Worm (Caenorhabditis elegans) whole organism, late embryonic: Measurements from ENCODE around the gene F09E5.14.

Experiments
- C08G9.2 ChIP-seq: sonication (generic microtip); optimal IDR thresholded peaks from 2 replicates; lab custom pipeline; 2016; ENCODE audit warnings: mild to moderate bottlenecking, missing genetic modification characterization, moderate library complexity, missing compliant biosample characterization
- C38D4.7 ChIP-seq: fragments of 200-800 bp; sonication (Bioruptor generic); optimal IDR thresholded peaks from 2 replicates; lab custom pipeline; 2018; ENCODE audit warnings: mild to moderate bottlenecking, missing genetic modification characterization, moderate library complexity, missing compliant biosample characterization
- F13H6.1 ChIP-seq: sonication (generic microtip); optimal IDR thresholded peaks from 2 replicates; lab custom pipeline; 2016; ENCODE audit warnings: missing genetic modification characterization, missing compliant biosample characterization
- K02D7.2 ChIP-seq: sonication (generic microtip); optimal IDR thresholded peaks from 2 replicates; lab custom pipeline; 2017; ENCODE audit warnings: mild to moderate bottlenecking, missing genetic modification characterization, missing compliant biosample characterization
- T23F11.4 ChIP-seq: fragments of 200-800 bp; sonication (Bioruptor generic); optimal IDR thresholded peaks from 2 replicates; lab custom pipeline; 2018; ENCODE audit warnings: mild to moderate bottlenecking, missing genetic modification characterization, missing compliant biosample characterization
- Y22D7AL.16 ChIP-seq: sonication (generic microtip); optimal IDR thresholded peaks from 2 replicates; lab custom pipeline; 2016; ENCODE audit warnings: missing genetic modification characterization, missing compliant biosample characterization
- ceh-14 ChIP-seq: sonication (generic microtip); optimal IDR thresholded peaks from 2 replicates; lab custom pipeline; 2016; ENCODE audit warnings: missing genotype, missing genetic modification characterization, missing compliant biosample characterization
- ceh-18 ChIP-seq: sonication (generic microtip); optimal IDR thresholded peaks from 2 replicates; lab custom pipeline; 2016; ENCODE audit warnings: missing genetic modification characterization, missing compliant biosample characterization
- ceh-19 ChIP-seq: fragments of 200-800 bp; sonication (Bioruptor generic); optimal IDR thresholded peaks from 2 replicates; lab custom pipeline; 2018; ENCODE audit warnings: mild to moderate bottlenecking, missing genetic modification characterization, missing compliant biosample characterization
- ceh-2 ChIP-seq: sonication (generic microtip); optimal IDR thresholded peaks from 2 replicates; lab custom pipeline; 2016; ENCODE audit warnings: missing genotype, missing genetic modification characterization, missing compliant biosample characterization
- ceh-45 ChIP-seq: fragments of 200-800 bp; sonication (Bioruptor generic); IDR thresholded peaks from 2 replicates; pipeline ENCODE4 v1.3.6; 2022; ENCODE audit warnings: missing genetic modification reagents, missing genetic modification characterization, missing compliant biosample characterization
- ceh-6 ChIP-seq: fragments of 200-800 bp; sonication (Bioruptor generic); optimal IDR thresholded peaks from 2 replicates; lab custom pipeline; 2018; ENCODE audit warnings: mild to moderate bottlenecking, missing genetic modification characterization, missing compliant biosample characterization
- che-1 ChIP-seq: sonication (generic microtip); optimal IDR thresholded peaks from 2 replicates; lab custom pipeline; 2016; ENCODE audit warnings: mild to moderate bottlenecking, missing genetic modification characterization, missing compliant biosample characterization
- elt-2 ChIP-seq: sonication (generic microtip); optimal IDR thresholded peaks from 2 replicates; lab custom pipeline; 2016; ENCODE audit warnings: missing genetic modification reagents, missing genetic modification characterization, missing compliant biosample characterization
- elt-4 ChIP-seq: sonication (generic microtip); optimal IDR thresholded peaks from 2 replicates; lab custom pipeline; 2016; ENCODE audit warnings: missing genetic modification characterization, missing compliant biosample characterization
- eyg-1 ChIP-seq: sonication (generic microtip); optimal IDR thresholded peaks from 2 replicates; lab custom pipeline; 2016; ENCODE audit warnings: missing genotype, missing genetic modification characterization, missing compliant biosample characterization
- hlh-13 ChIP-seq: fragments of 200-800 bp; sonication (Bioruptor generic); optimal IDR thresholded peaks from 2 replicates; lab custom pipeline; 2018; ENCODE audit warnings: mild to moderate bottlenecking, missing genetic modification characterization, missing compliant biosample characterization
- hlh-15 ChIP-seq: sonication (generic microtip); optimal IDR thresholded peaks from 2 replicates; lab custom pipeline; 2016; ENCODE audit warnings: missing genetic modification characterization, missing compliant biosample characterization
- hlh-6 ChIP-seq: sonication (generic microtip); optimal IDR thresholded peaks from 2 replicates; lab custom pipeline; 2016; ENCODE audit warnings: missing genotype, missing genetic modification characterization, missing compliant biosample characterization
- lin-11 ChIP-seq: fragments of 200-800 bp; sonication (Bioruptor generic); optimal IDR thresholded peaks from 2 replicates; lab custom pipeline; 2018; ENCODE audit warnings: mild to moderate bottlenecking, missing genetic modification characterization, missing compliant biosample characterization
- madf-2 ChIP-seq: sonication (generic microtip); optimal IDR thresholded peaks from 2 replicates; lab custom pipeline; 2017; ENCODE audit warnings: missing genetic modification characterization, missing compliant biosample characterization
- nhr-11 ChIP-seq: fragments of 150-350 bp; optimal IDR thresholded peaks from 2 replicates; lab custom pipeline; 2014; ENCODE audit warnings: missing biosample characterization, missing genetic modification characterization
- odd-2 ChIP-seq: sonication (generic microtip); optimal IDR thresholded peaks from 2 replicates; lab custom pipeline; 2017; ENCODE audit warnings: antibody characterized with exemption, mild to moderate bottlenecking, missing genetic modification characterization, missing compliant biosample characterization
- pax-1 ChIP-seq: fragments of 150-350 bp; optimal IDR thresholded peaks from 2 replicates; lab custom pipeline; 2014; ENCODE audit warnings: missing biosample characterization, missing genetic modification characterization
- pha-2 ChIP-seq: sonication (generic microtip); optimal IDR thresholded peaks from 2 replicates; lab custom pipeline; 2017; ENCODE audit warnings: mild to moderate bottlenecking, missing genetic modification characterization, missing compliant biosample characterization
- pha-4 ChIP-seq: fragments of 150-350 bp; optimal IDR thresholded peaks from 2 replicates; lab custom pipeline; 2018; ENCODE audit warnings: missing biosample characterization, missing genetic modification reagents, missing genetic modification characterization
- pqm-1 ChIP-seq: sonication (generic microtip); optimal IDR thresholded peaks from 2 replicates; lab custom pipeline; 2016; ENCODE audit warnings: missing genetic modification characterization, missing compliant biosample characterization
- pros-1 ChIP-seq: fragments of 150-350 bp; optimal IDR thresholded peaks from 2 replicates; lab custom pipeline; 2014; ENCODE audit warnings: missing biosample characterization, missing genetic modification reagents, missing genetic modification characterization
- ref-2 ChIP-seq: sonication (generic microtip); optimal IDR thresholded peaks from 2 replicates; lab custom pipeline; 2016; ENCODE audit warnings: missing genetic modification characterization, missing compliant biosample characterization
- rnt-1 ChIP-seq: sonication (generic microtip); optimal IDR thresholded peaks from 2 replicates; lab custom pipeline; 2016; ENCODE audit warnings: missing genetic modification characterization, missing compliant biosample characterization
- sdc-2 ChIP-seq: sonication (generic microtip); optimal IDR thresholded peaks from 2 replicates; lab custom pipeline; 2016; ENCODE audit warnings: missing genotype, missing genetic modification characterization, missing compliant biosample characterization
- sox-4 ChIP-seq: sonication (generic microtip); optimal IDR thresholded peaks from 2 replicates; lab custom pipeline; 2017; ENCODE audit warnings: mild to moderate bottlenecking, missing genetic modification characterization, inconsistent platforms, missing compliant biosample characterization
- tbx-2 ChIP-seq: sonication (generic microtip); optimal IDR thresholded peaks from 2 replicates; lab custom pipeline; 2016; ENCODE audit warnings: missing genetic modification characterization, missing compliant biosample characterization
- ttx-3 ChIP-seq: sonication (generic microtip); optimal IDR thresholded peaks from 2 replicates; lab custom pipeline; 2016; ENCODE audit warnings: missing genetic modification reagents, missing genetic modification characterization, missing compliant biosample characterization
- unc-3 ChIP-seq, 2 experiments: fragments of 200-800 bp in 1 of 2; sonication (Bioruptor generic) in 1 of 2; sonication (generic microtip) in 1 of 2; conservative IDR thresholded peaks in 1 of 2; optimal IDR thresholded peaks in 1 of 2; 2 replicates each; pipeline versions ENCODE4 v1.3.6 to Lab custom; 2016 to 2022; ENCODE audit warnings: missing compliant biosample characterization in 2 of 2, missing genetic modification characterization in 2 of 2, missing genetic modification reagents in 1 of 2
- unc-86 ChIP-seq: sonication (generic microtip); optimal IDR thresholded peaks from 2 replicates; lab custom pipeline; 2016; ENCODE audit warnings: missing genetic modification characterization, missing compliant biosample characterization

F09E5.14 gene

ce11 chrII:5326024-5326627 lies 18.5 kb downstream of the F09E5.14 start (continued):
- TF ChIP-seq pha-4 (tag; lab: Kevin White, UChicago): no peak
- no peak for TF ChIP-seq sox-4 (tag; lab: Kevin White, UChicago)
- no peak for TF ChIP-seq che-1
- TF ChIP-seq F13H6.1: no peak
- TF ChIP-seq hlh-15 (tag; lab: Kevin White, UChicago): no peak
- TF ChIP-seq nhr-11 (tag; lab: Kevin White, UChicago): no peak
- TF ChIP-seq T23F11.4 (GFP tag; lab: Kevin White, UChicago): no peak
- TF ChIP-seq ref-2 (tag; lab: Kevin White, UChicago): no peak
- TF ChIP-seq Y22D7AL.16 (tag; lab: Kevin White, UChicago): no peak
- TF ChIP-seq unc-86 (tag; lab: Kevin White, UChicago): no peak
- TF ChIP-seq unc-3 (GFP tag; conservative IDR thresholded peaks at IDR 0.05; lab: Robert Waterston, UW): no peak
- no peak for TF ChIP-seq unc-3 (tag; optimal IDR thresholded peaks at IDR 0.05; lab: Kevin White, UChicago)
- no peak for TF ChIP-seq C38D4.7 (GFP tag; lab: Kevin White, UChicago)
- TF ChIP-seq ceh-6 (GFP tag; lab: Kevin White, UChicago): no peak
- no peak for TF ChIP-seq ceh-19 (GFP tag; lab: Kevin White, UChicago)
- no peak for TF ChIP-seq ceh-14 (tag; lab: Kevin White, UChicago)
- TF ChIP-seq elt-4 (tag; lab: Kevin White, UChicago): no peak
- TF ChIP-seq, all 69 proteins: peak for 8

- no peak for TF ChIP-seq pros-1 (tag; lab: Kevin White, UChicago)
- no peak for TF ChIP-seq hlh-15 (tag; lab: Kevin White, UChicago)
- TF ChIP-seq ttx-3: no peak
- TF ChIP-seq odd-2 (tag; lab: Kevin White, UChicago): no peak
- no peak for TF ChIP-seq rnt-1 (tag; lab: Kevin White, UChicago)
- TF ChIP-seq tbx-2: no peak
- TF ChIP-seq hlh-6 (tag; lab: Kevin White, UChicago): no peak
- TF ChIP-seq sox-4 (tag; lab: Kevin White, UChicago): no peak
- no peak for TF ChIP-seq pha-2 (tag; lab: Kevin White, UChicago)
- TF ChIP-seq lin-11 (tag; lab: Kevin White, UChicago): no peak
- no peak for TF ChIP-seq che-1
- no peak for TF ChIP-seq T23F11.4 (GFP tag; lab: Kevin White, UChicago)
- no peak for TF ChIP-seq madf-2 (tag; lab: Kevin White, UChicago)
- TF ChIP-seq K02D7.2: no peak
- TF ChIP-seq pax-1 (tag; lab: Kevin White, UChicago): no peak
- TF ChIP-seq elt-4 (tag; lab: Kevin White, UChicago): no peak
- TF ChIP-seq ceh-18 (tag; lab: Kevin White, UChicago): no peak
- TF ChIP-seq eyg-1 (tag; lab: Kevin White, UChicago): no peak
- TF ChIP-seq ceh-45: no peak
- no peak for TF ChIP-seq C08G9.2 (tag; lab: Kevin White, UChicago)
These were observed 20.0 kb downstream of the F09E5.14 start for ce11 chrII:5324653-5325052.

- no peak for TF ChIP-seq madf-2 (tag; lab: Kevin White, UChicago)
- TF ChIP-seq unc-86 (tag; lab: Kevin White, UChicago): no peak
- peak; percentile 67 for TF ChIP-seq pqm-1 (tag; lab: Kevin White, UChicago)
- no peak for TF ChIP-seq hlh-13 (GFP tag; lab: Kevin White, UChicago)
- no peak for TF ChIP-seq ceh-2 (tag; lab: Kevin White, UChicago)
- TF ChIP-seq elt-2 (tag; lab: Kevin White, UChicago): peak; percentile 99
- no peak for TF ChIP-seq sdc-2
- TF ChIP-seq, all 69 proteins: peak for 2
These were observed 20.9 kb downstream of the F09E5.14 start for ce11 chrII:5323773-5324172.
